Worm (Caenorhabditis elegans): Measurements from ENCODE around the gene sod-4.
A peak's percentile ranks its signal among the peaks of the same experiment; 100 is the strongest.

sod-4 gene

ce11 chrIII:9465424-9465823 is 34.8 kb downstream of the sod-4 start, which contains the start of gene B0464.9 (continued):
- TF ChIP-seq rec-8 (tag; optimal IDR thresholded peaks at IDR 0.05) (peak in 1 of 2 experiments; percentile 29), lin-54 (GFP tag; optimal IDR thresholded peaks at IDR 0.05) (peak; percentile 46), akir-1 (GFP tag; optimal IDR thresholded peaks at IDR 0.05) (no peak), athp-1 (tag; optimal IDR thresholded peaks at IDR 0.05) (no peak), ztf-6 (GFP tag; IDR thresholded peaks at IDR 0.05) (no peak), unc-130 (GFP tag; optimal IDR thresholded peaks at IDR 0.05) (peak; percentile 70), attf-3 (GFP tag; conservative IDR thresholded peaks at IDR 0.05) (no peak), F22D6.2 (tag; optimal IDR thresholded peaks at IDR 0.05) (peak; percentile 21), hrde-1 (tag; optimal IDR thresholded peaks at IDR 0.05; ENCODE audit: borderline replicate concordance) (peak; percentile 9), ceh-100 (GFP tag; IDR thresholded peaks at IDR 0.05) (no peak), B0019.2 (GFP tag; conservative IDR thresholded peaks at IDR 0.05) (no peak), mcd-1 (GFP tag; IDR thresholded peaks at IDR 0.05) (peak; percentile 75), Y53G8AR.9 (GFP tag; conservative IDR thresholded peaks at IDR 0.05) (no peak), madf-8 (GFP tag; conservative IDR thresholded peaks at IDR 0.05) (no peak), attf-5 (GFP tag; optimal IDR thresholded peaks at IDR 0.05) (no peak), T26A5.8 (tag; optimal IDR thresholded peaks at IDR 0.05) (no peak), K12H6.12 (tag; optimal IDR thresholded peaks at IDR 0.05) (peak; percentile 8), F39B2.1 (GFP tag; IDR thresholded peaks at IDR 0.05) (no peak), atf-7 (tag; optimal IDR thresholded peaks at IDR 0.05) (no peak), aptf-2 (GFP tag; conservative IDR thresholded peaks at IDR 0.05) (no peak), nhr-179 (tag; optimal IDR thresholded peaks at IDR 0.05) (no peak), nhr-80 (tag; optimal IDR thresholded peaks at IDR 0.05) (no peak), cebp-1 (GFP tag; IDR thresholded peaks at IDR 0.05) (no peak), cebp-1 (tag; optimal IDR thresholded peaks at IDR 0.05) (peak; percentile 22), dox-1 (GFP tag; IDR thresholded peaks at IDR 0.05) (0 out of 2 replicates have a peak, but pooled peaks have one; percentile 9), madf-10 (tag; optimal IDR thresholded peaks at IDR 0.05) (peak; percentile 24), C17E4.6 (GFP tag; IDR thresholded peaks at IDR 0.05) (no peak), ZK185.1 (tag; optimal IDR thresholded peaks at IDR 0.05; ENCODE audit: poor library complexity, severe bottlenecking) (peak; percentile 84), zfh-2 (GFP tag; conservative IDR thresholded peaks at IDR 0.05) (no peak), egl-18 (GFP tag; IDR thresholded peaks at IDR 0.05) (no peak), lin-40 (tag; optimal IDR thresholded peaks at IDR 0.05) (peak; percentile 33)

- TF ChIP-seq hrde-1 (tag; optimal IDR thresholded peaks at IDR 0.05; ENCODE audit: borderline replicate concordance): peak; percentile 73
- no peak for TF ChIP-seq ccch-3 (GFP tag; optimal IDR thresholded peaks at IDR 0.05)
- TF ChIP-seq hsf-1 (GFP tag; IDR thresholded peaks at IDR 0.05): 0 out of 2 replicates have a peak, but pooled peaks have one; percentile 24
- 0 out of 2 replicates have a peak, but pooled peaks have one; percentile 21 for TF ChIP-seq attf-6 (GFP tag; IDR thresholded peaks at IDR 0.05)
- no peak for TF ChIP-seq ztf-3 (GFP tag; optimal IDR thresholded peaks at IDR 0.05)
- no peak for TF ChIP-seq pbrm-1 (GFP tag; IDR thresholded peaks at IDR 0.05)
- TF ChIP-seq ceh-79 (tag; optimal IDR thresholded peaks at IDR 0.05): no peak
- peak; percentile 52 for TF ChIP-seq mel-28 (tag; optimal IDR thresholded peaks at IDR 0.05; ENCODE audit: borderline replicate concordance)
- TF ChIP-seq athp-1 (tag; optimal IDR thresholded peaks at IDR 0.05): peak; percentile 77
- no peak for TF ChIP-seq let-526 (GFP tag; IDR thresholded peaks at IDR 0.05)
- TF ChIP-seq rpc-1 (optimal IDR thresholded peaks at IDR 0.05): no peak
- no peak for TF ChIP-seq rpc-1 (tag; optimal IDR thresholded peaks at IDR 0.05)
- TF ChIP-seq tlf-1 (GFP tag; optimal IDR thresholded peaks at IDR 0.05): peak; percentile 30
- peak; percentile 60 for TF ChIP-seq fkh-3 (tag; optimal IDR thresholded peaks at IDR 0.05)
- no peak for TF ChIP-seq tbp1 (GFP tag; optimal IDR thresholded peaks at IDR 0.05)
- peak; percentile 58 for TF ChIP-seq F49E8.2 (tag; optimal IDR thresholded peaks at IDR 0.05; ENCODE audit: insufficient read depth)
- TF ChIP-seq madf-3 (GFP tag; IDR thresholded peaks at IDR 0.05): no peak
- TF ChIP-seq sptf-2 (GFP tag; optimal IDR thresholded peaks at IDR 0.05): no peak
- TF ChIP-seq unc-130 (GFP tag; optimal IDR thresholded peaks at IDR 0.05): peak; percentile 27
- peak; percentile 75 for TF ChIP-seq Y95B8A.8 (GFP tag; IDR thresholded peaks at IDR 0.05)
Observed at ce11 chrIII:9462785-9463467, 37.2 kb downstream of the sod-4 start.

All from whole organism, young adult.